Fruit fly (Drosophila melanogaster) whole organism, embryonic: Measurements from ENCODE around the gene CG14401.

Experiments used
- Abd-B ChIP-seq: fragments of 200-800 bp; sonication (Bioruptor generic); optimal IDR thresholded peaks from 2 replicates; lab custom pipeline; 2018; ENCODE audit warnings: missing biosample characterization, mild to moderate bottlenecking, missing genetic modification characterization, moderate library complexity
- Ada2b ChIP-seq: fragments of 200-800 bp; sonication (Bioruptor generic); IDR thresholded peaks from 2 replicates; pipeline ENCODE4 v1.3.6; 2022; ENCODE audit warnings: missing biosample characterization, missing genetic modification characterization
- Atf6 ChIP-seq: fragments of 200-800 bp; sonication (Bioruptor generic); IDR thresholded peaks from 2 replicates; pipeline ENCODE4 v1.3.6; 2022; ENCODE audit warnings: missing biosample characterization, missing genetic modification characterization
- Blimp-1 ChIP-seq: fragments of 200-800 bp; sonication (Bioruptor generic); optimal IDR thresholded peaks from 3 replicates; lab custom pipeline; 2018; ENCODE audit warnings: missing biosample characterization, missing genetic modification characterization, mild to moderate bottlenecking, moderate library complexity, missing genetic modification reagents
- CG10147 ChIP-seq: fragments of 200-800 bp; sonication (Bioruptor generic); optimal IDR thresholded peaks from 2 replicates; lab custom pipeline; 2019; ENCODE audit warnings: missing biosample characterization, mild to moderate bottlenecking, missing genetic modification characterization, moderate library complexity
- CG10959 ChIP-seq: fragments of 200-800 bp; sonication (Bioruptor generic); IDR thresholded peaks from 2 replicates; pipeline ENCODE4 v1.3.6; 2022; ENCODE audit warnings: missing biosample characterization, missing genetic modification characterization
- CG13123 ChIP-seq: fragments of 200-800 bp; sonication (Bioruptor generic); optimal IDR thresholded peaks from 2 replicates; lab custom pipeline; 2016; ENCODE audit warnings: missing biosample characterization, missing genetic modification characterization
- CG14050 ChIP-seq: fragments of 200-800 bp; sonication (Bioruptor generic); IDR thresholded peaks from 3 replicates; pipeline ENCODE4 v1.3.6; 2022; ENCODE audit warnings: missing biosample characterization, missing genetic modification characterization
- CG15479 ChIP-seq: fragments of 200-800 bp; sonication (Bioruptor generic); optimal IDR thresholded peaks from 3 replicates; lab custom pipeline; 2019; ENCODE audit warnings: missing biosample characterization, mild to moderate bottlenecking, missing genetic modification characterization, moderate library complexity
- CG17568 ChIP-seq: fragments of 200-800 bp; sonication (Bioruptor generic); optimal IDR thresholded peaks from 2 replicates; lab custom pipeline; 2018; ENCODE audit warnings: missing biosample characterization, mild to moderate bottlenecking, missing genetic modification characterization, moderate library complexity
- CG18619 ChIP-seq: fragments of 200-800 bp; sonication (Bioruptor generic); optimal IDR thresholded peaks from 3 replicates; lab custom pipeline; 2017; ENCODE audit warnings: missing biosample characterization, mild to moderate bottlenecking, missing genetic modification characterization
- CG2116 ChIP-seq: fragments of 200-800 bp; sonication (Bioruptor generic); optimal IDR thresholded peaks from 3 replicates; lab custom pipeline; 2018; ENCODE audit warnings: missing biosample characterization, mild to moderate bottlenecking, missing genetic modification characterization
- CG2712 ChIP-seq: fragments of 200-800 bp; optimal IDR thresholded peaks from 3 replicates; lab custom pipeline; 2019; ENCODE audit warnings: missing biosample characterization, mild to moderate bottlenecking, missing genetic modification characterization, moderate library complexity
- CG3281 ChIP-seq: fragments of 200-800 bp; sonication (Bioruptor generic); optimal IDR thresholded peaks from 3 replicates; lab custom pipeline; 2017; ENCODE audit warnings: missing biosample characterization, mild to moderate bottlenecking, missing genetic modification characterization
- CG4820 ChIP-seq: fragments of 200-800 bp; sonication (Bioruptor generic); optimal IDR thresholded peaks from 3 replicates; lab custom pipeline; 2016; ENCODE audit warnings: missing biosample characterization, missing genetic modification characterization
- CG6254 ChIP-seq: fragments of 200-800 bp; sonication (Bioruptor generic); optimal IDR thresholded peaks from 3 replicates; lab custom pipeline; 2017; ENCODE audit warnings: mild to moderate bottlenecking, missing biosample characterization, missing genetic modification reagents, missing genetic modification characterization
- CG8290 ChIP-seq, 3 experiments: fragments of 200-800 bp; sonication (Bioruptor generic); optimal IDR thresholded peaks; 2 replicates each; lab custom pipeline; 2016 to 2019; ENCODE audit warnings: missing biosample characterization in 3 of 3, missing genetic modification characterization in 3 of 3, mild to moderate bottlenecking in 2 of 3, moderate library complexity in 1 of 3
- CG8478 ChIP-seq: fragments of >200 bp; optimal IDR thresholded peaks from 2 replicates; lab custom pipeline; 2018
- Camta ChIP-seq: fragments of 200-800 bp; sonication (Bioruptor generic); optimal IDR thresholded peaks from 2 replicates; lab custom pipeline; 2016; ENCODE audit warnings: missing biosample characterization, missing genetic modification characterization
- Hsf ChIP-seq: fragments of 200-800 bp; sonication (Bioruptor generic); optimal IDR thresholded peaks from 3 replicates; lab custom pipeline; 2016; ENCODE audit warnings: missing biosample characterization, missing genetic modification characterization
- Kr ChIP-seq: fragments of 200-800 bp; sonication (Bioruptor generic); optimal IDR thresholded peaks from 2 replicates; lab custom pipeline; 2017; ENCODE audit warnings: missing biosample characterization, mild to moderate bottlenecking, missing genetic modification characterization
- Nf-YC ChIP-seq: fragments of 200-800 bp; optimal IDR thresholded peaks from 3 replicates; lab custom pipeline; 2019; ENCODE audit warnings: missing biosample characterization, mild to moderate bottlenecking, missing genetic modification characterization, moderate library complexity
- Six4 ChIP-seq: fragments of 200-800 bp; sonication (Bioruptor generic); optimal IDR thresholded peaks from 2 replicates; lab custom pipeline; 2016; ENCODE audit warnings: missing biosample characterization, missing genetic modification characterization
- Sox102F ChIP-seq: fragments of 200-800 bp; sonication (Bioruptor generic); optimal IDR thresholded peaks from 2 replicates; lab custom pipeline; 2018; ENCODE audit warnings: missing biosample characterization, mild to moderate bottlenecking, missing genetic modification characterization, moderate library complexity
- Sry-β ChIP-seq: fragments of 200-800 bp; sonication (Bioruptor generic); optimal IDR thresholded peaks from 2 replicates; lab custom pipeline; 2018; ENCODE audit warnings: missing biosample characterization, mild to moderate bottlenecking, missing genetic modification characterization, moderate library complexity
- Taf1 ChIP-seq: fragments of 200-800 bp; sonication (Bioruptor generic); IDR thresholded peaks from 2 replicates; pipeline ENCODE4 v1.3.6; 2022; ENCODE audit warnings: missing biosample characterization, missing genetic modification characterization
- al ChIP-seq: fragments of 200-800 bp; sonication (Bioruptor generic); IDR thresholded peaks from 2 replicates; pipeline ENCODE4 v1.3.6; 2022; ENCODE audit warnings: missing biosample characterization, missing genetic modification characterization
- ara ChIP-seq: fragments of 200-800 bp; sonication (Bioruptor generic); IDR thresholded peaks from 2 replicates; pipeline ENCODE4 v1.3.6; 2022; ENCODE audit warnings: missing biosample characterization, missing genetic modification characterization
- bab2 ChIP-seq: fragments of 200-800 bp; sonication (Bioruptor generic); optimal IDR thresholded peaks from 2 replicates; lab custom pipeline; 2016; ENCODE audit warnings: missing biosample characterization, missing genetic modification characterization
- btn ChIP-seq: fragments of 200-800 bp; sonication (Bioruptor generic); optimal IDR thresholded peaks from 2 replicates; lab custom pipeline; 2016; ENCODE audit warnings: missing biosample characterization, missing genetic modification characterization
- cad ChIP-seq: fragments of >200 bp; optimal IDR thresholded peaks from 2 replicates; lab custom pipeline; 2017; ENCODE audit warnings: missing biosample characterization, missing genetic modification characterization
- dmrt11E ChIP-seq: fragments of 200-800 bp; sonication (Bioruptor generic); optimal IDR thresholded peaks from 3 replicates; lab custom pipeline; 2018; ENCODE audit warnings: missing biosample characterization, mild to moderate bottlenecking, missing genetic modification characterization, moderate library complexity
- ewg ChIP-seq: fragments of 200-800 bp; sonication (Bioruptor generic); optimal IDR thresholded peaks from 3 replicates; lab custom pipeline; 2017; ENCODE audit warnings: mild to moderate bottlenecking, missing biosample characterization, missing genetic modification reagents, missing genetic modification characterization
- gem ChIP-seq: fragments of 200-800 bp; sonication (Bioruptor generic); optimal IDR thresholded peaks from 2 replicates; lab custom pipeline; 2019; ENCODE audit warnings: missing biosample characterization, mild to moderate bottlenecking, missing genetic modification characterization, moderate library complexity
- gfzf ChIP-seq: fragments of 200-800 bp; sonication (Bioruptor generic); optimal IDR thresholded peaks from 2 replicates; lab custom pipeline; 2016; ENCODE audit warnings: missing biosample characterization, mild to moderate bottlenecking, missing genetic modification characterization, moderate library complexity
- grn ChIP-seq: fragments of 200-800 bp; sonication (Bioruptor generic); optimal IDR thresholded peaks from 3 replicates; lab custom pipeline; 2017; ENCODE audit warnings: missing biosample characterization, missing genetic modification characterization
- ham ChIP-seq: fragments of 200-800 bp; sonication (Bioruptor generic); IDR thresholded peaks from 2 replicates; pipeline ENCODE4 v1.3.6; 2022; ENCODE audit warnings: missing biosample characterization, missing genetic modification characterization
- jumu ChIP-seq: fragments of 200-800 bp; sonication (Bioruptor generic); optimal IDR thresholded peaks from 3 replicates; lab custom pipeline; 2016; ENCODE audit warnings: missing biosample characterization, missing genetic modification characterization
- kah ChIP-seq: fragments of 200-800 bp; sonication (Bioruptor generic); optimal IDR thresholded peaks from 2 replicates; lab custom pipeline; 2018; ENCODE audit warnings: missing biosample characterization, mild to moderate bottlenecking, missing genetic modification characterization
- ken ChIP-seq: fragments of 200-800 bp; sonication (Bioruptor generic); IDR thresholded peaks from 3 replicates; pipeline ENCODE4 v1.3.6; 2022; ENCODE audit warnings: missing biosample characterization, missing genetic modification characterization
- luna ChIP-seq: fragments of 200-800 bp; sonication (Bioruptor generic); optimal IDR thresholded peaks from 2 replicates; lab custom pipeline; 2016; ENCODE audit warnings: missing biosample characterization, missing genetic modification characterization
- mam ChIP-seq: fragments of 200-800 bp; sonication (Bioruptor generic); optimal IDR thresholded peaks from 3 replicates; lab custom pipeline; 2016; ENCODE audit warnings: missing biosample characterization, missing genetic modification characterization
- p53 ChIP-seq: fragments of 200-800 bp; sonication (Bioruptor generic); optimal IDR thresholded peaks from 2 replicates; lab custom pipeline; 2016; ENCODE audit warnings: missing biosample characterization, missing genetic modification characterization
- salm ChIP-seq: fragments of 200-800 bp; sonication (Bioruptor generic); optimal IDR thresholded peaks from 2 replicates; lab custom pipeline; 2018; ENCODE audit warnings: missing biosample characterization, mild to moderate bottlenecking, missing genetic modification characterization
- sc ChIP-seq, 3 experiments: fragments of >200 bp in 2 of 3; fragments of 200-800 bp in 1 of 3; sonication (Bioruptor generic) in 1 of 3; optimal IDR thresholded peaks; 2 replicates in 2 of 3; 3 replicates in 1 of 3; lab custom pipeline; 2017; ENCODE audit warnings: mild to moderate bottlenecking in 1 of 3, missing biosample characterization in 1 of 3, missing genetic modification characterization in 1 of 3, missing genetic modification reagents in 1 of 3
- sens-2 ChIP-seq: fragments of 200-800 bp; sonication (Bioruptor generic); IDR thresholded peaks from 2 replicates; pipeline ENCODE4 v1.3.6; 2022; ENCODE audit warnings: missing biosample characterization, missing genetic modification characterization
- sim ChIP-seq: fragments of 200-800 bp; sonication (Bioruptor generic); IDR thresholded peaks from 2 replicates; pipeline ENCODE4 v1.3.6; 2022; ENCODE audit warnings: missing biosample characterization, missing genetic modification characterization
- vfl ChIP-seq: fragments of 200-800 bp; sonication (Bioruptor generic); optimal IDR thresholded peaks from 2 replicates; lab custom pipeline; 2016; ENCODE audit warnings: missing biosample characterization, missing genetic modification characterization
- wek ChIP-seq: fragments of 200-800 bp; sonication (Bioruptor generic); optimal IDR thresholded peaks from 3 replicates; lab custom pipeline; 2018; ENCODE audit warnings: missing biosample characterization, mild to moderate bottlenecking, missing genetic modification characterization, moderate library complexity

Gene CG14401

DNA sequence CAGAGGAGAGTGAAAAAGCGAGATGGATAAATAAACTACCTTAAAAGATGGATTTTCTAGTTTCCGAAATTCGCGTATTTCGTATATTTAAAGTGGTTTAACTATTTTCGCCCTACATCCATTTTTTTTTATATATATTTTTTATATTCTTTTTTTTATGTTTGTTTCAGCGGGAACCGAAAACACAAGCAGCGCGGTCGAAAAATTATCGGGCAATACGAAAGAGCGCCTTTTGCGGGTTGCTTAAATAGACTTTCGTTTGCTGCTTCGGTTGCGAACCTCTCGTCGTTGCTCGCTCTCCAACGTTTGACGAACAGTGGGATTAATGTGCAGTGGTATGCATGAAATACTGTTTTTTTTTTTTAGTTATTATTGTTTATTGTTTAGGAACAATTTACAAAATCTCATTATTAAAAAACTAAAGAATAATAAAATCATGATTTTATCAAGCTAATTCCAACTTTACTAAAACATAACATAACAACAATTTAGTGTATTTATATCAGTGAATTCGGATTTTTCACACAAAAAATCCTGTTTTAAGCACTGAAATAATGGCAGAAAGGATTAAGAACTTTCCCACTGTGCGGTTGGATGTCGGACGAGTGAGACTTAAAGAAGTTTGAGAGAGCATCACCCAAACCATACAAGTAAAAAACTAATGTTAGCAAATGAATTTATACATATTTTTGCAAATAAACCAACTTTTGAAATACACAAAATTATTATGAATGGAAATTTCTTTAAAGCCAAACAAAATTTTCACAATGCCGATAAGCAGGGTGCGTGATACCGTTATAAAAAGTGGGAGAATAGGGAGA, 47.8 kb downstream of the CG14401 start (continued):
- TF ChIP-seq CG15479 (GFP tag; lab: Kevin White, UChicago) (no peak), CG3281 (GFP tag; lab: Kevin White, UChicago) (peak; percentile 95), vfl (GFP tag; lab: Kevin White, UChicago) (peak; percentile 51), gfzf (GFP tag; lab: Kevin White, UChicago) (no peak), Sry-β (GFP tag; lab: Kevin White, UChicago) (peak; percentile 51), Camta (GFP tag; lab: Kevin White, UChicago) (no peak), CG13123 (GFP tag; lab: Kevin White, UChicago) (peak; percentile 18), ara (GFP tag; lab: Robert Waterston, UW) (no peak), gem (tag; lab: Kevin White, UChicago) (peak; percentile 90), ken (0 out of 3 replicates have a peak, but pooled peaks have one; percentile 31), jumu (GFP tag; lab: Kevin White, UChicago) (no peak), sc (optimal IDR thresholded peaks at IDR 0.05; lab: Kevin White, UChicago) (no peak), sc (GFP tag; optimal IDR thresholded peaks at IDR 0.05; lab: Kevin White, UChicago) (peak; percentile 48), bab2 (GFP tag; lab: Kevin White, UChicago) (no peak), kah (GFP tag; lab: Kevin White, UChicago) (peak; percentile 75), CG10147 (peak; percentile 66), CG17568 (GFP tag; lab: Kevin White, UChicago) (peak; percentile 43), CG8290 (GFP tag; optimal IDR thresholded peaks at IDR 0.05; lab: Kevin White, UChicago) (no peak), CG8290 (tag; optimal IDR thresholded peaks at IDR 0.05; lab: Kevin White, UChicago) (no peak), grn (GFP tag; lab: Kevin White, UChicago) (no peak), Atf6 (peak; percentile 64), Abd-B (GFP tag; lab: Kevin White, UChicago) (peak; percentile 50), wek (GFP tag; lab: Kevin White, UChicago) (no peak), luna (no peak), sim (0 out of 2 replicates have a peak, but pooled peaks have one; percentile 46), Hsf (peak; percentile 7), p53 (GFP tag; lab: Kevin White, UChicago) (no peak), ham (GFP tag; lab: Robert Waterston, UW) (no peak), CG2116 (no peak), CG14050 (GFP tag; lab: Robert Waterston, UW) (no peak), salm (tag; lab: Kevin White, UChicago) (peak; percentile 4), btn (GFP tag; lab: Kevin White, UChicago) (no peak), Kr (no peak), dmrt11E (peak; percentile 87), Ada2b (GFP tag; lab: Robert Waterston, UW) (peak; percentile 88), mam (GFP tag; lab: Kevin White, UChicago) (no peak), Taf1 (GFP tag; lab: Robert Waterston, UW) (peak; percentile 50; the same call in 1 of the 2 replicates), Sox102F (GFP tag; lab: Kevin White, UChicago) (peak; percentile 75), ewg (GFP tag; lab: Kevin White, UChicago) (peak; percentile 34), al (GFP tag; lab: Robert Waterston, UW) (peak; percentile 69), Blimp-1 (GFP tag; lab: Kevin White, UChicago) (peak; percentile 91), Six4 (GFP tag; lab: Kevin White, UChicago) (peak; percentile 86), CG18619 (peak; percentile 67), cad (no peak), Nf-YC (peak; percentile 87), CG8478 (lab: Kevin White, UChicago) (no peak), CG2712 (tag; lab: Kevin White, UChicago) (peak; percentile 96), sens-2 (no peak), CG10959 (GFP tag; lab: Robert Waterston, UW) (peak; percentile 37), CG6254 (GFP tag; lab: Kevin White, UChicago) (peak; percentile 81), CG4820 (GFP tag; lab: Kevin White, UChicago) (peak; percentile 15)
